Worm (Caenorhabditis elegans) whole organism, mixed stage, embryonic: ENCODE measurements around the gene Y60C6A.1.

Source experiments
- M03D4.4 ChIP-seq: sonication (generic microtip); optimal IDR thresholded peaks from 2 replicates; lab custom pipeline; 2017; ENCODE audit warnings: mild to moderate bottlenecking, missing genetic modification characterization, missing compliant biosample characterization
- bed-3 ChIP-seq: fragments of 200-800 bp; sonication (Bioruptor generic); optimal IDR thresholded peaks from 3 replicates; lab custom pipeline; 2018; ENCODE audit warnings: mild to moderate bottlenecking, missing genetic modification characterization, moderate library complexity, missing compliant biosample characterization
- blmp-1 ChIP-seq: fragments of 150-350 bp; optimal IDR thresholded peaks from 2 replicates; lab custom pipeline; 2014; ENCODE audit warnings: missing biosample characterization, missing genetic modification characterization
- ceh-39 ChIP-seq: fragments of 150-350 bp; optimal IDR thresholded peaks from 2 replicates; lab custom pipeline; 2014; ENCODE audit warnings: missing biosample characterization, missing genetic modification characterization
- ces-1 ChIP-seq: fragments of 150-350 bp; optimal IDR thresholded peaks from 2 replicates; lab custom pipeline; 2014; ENCODE audit warnings: missing biosample characterization, missing genetic modification reagents, missing genetic modification characterization
- cnd-1 ChIP-seq: fragments of 200-800 bp; sonication (Bioruptor generic); optimal IDR thresholded peaks from 2 replicates; lab custom pipeline; 2018; ENCODE audit warnings: mild to moderate bottlenecking, missing genetic modification characterization, missing compliant biosample characterization
- drap-1 ChIP-seq: fragments of 200-800 bp; sonication (Bioruptor generic); optimal IDR thresholded peaks from 3 replicates; lab custom pipeline; 2018; ENCODE audit warnings: mild to moderate bottlenecking, missing genetic modification characterization, missing compliant biosample characterization
- elt-1 ChIP-seq: sonication (generic microtip); optimal IDR thresholded peaks from 2 replicates; lab custom pipeline; 2017; ENCODE audit warnings: missing genetic modification characterization, mild to moderate bottlenecking, missing compliant biosample characterization, antibody characterized with exemption, moderate library complexity, borderline replicate concordance; ENCODE audit not compliant: insufficient read depth
- elt-3 ChIP-seq: fragments of 150-350 bp; optimal IDR thresholded peaks from 2 replicates; lab custom pipeline; 2014; ENCODE audit warnings: missing biosample characterization, missing genetic modification characterization
- ham-2 ChIP-seq: fragments of 200-800 bp; sonication (Bioruptor generic); optimal IDR thresholded peaks from 2 replicates; lab custom pipeline; 2018; ENCODE audit warnings: mild to moderate bottlenecking, missing genetic modification characterization, missing compliant biosample characterization
- hlh-1 ChIP-seq: fragments of 150-350 bp; optimal IDR thresholded peaks from 2 replicates; lab custom pipeline; 2014; ENCODE audit warnings: missing biosample characterization, missing genetic modification reagents, missing genetic modification characterization
- lin-13 ChIP-seq: fragments of 150-350 bp; optimal IDR thresholded peaks from 2 replicates; lab custom pipeline; 2014; ENCODE audit warnings: missing biosample characterization, missing genetic modification characterization
- lin-32 ChIP-seq: fragments of 200-800 bp; sonication (Bioruptor generic); optimal IDR thresholded peaks from 2 replicates; lab custom pipeline; 2018; ENCODE audit warnings: mild to moderate bottlenecking, missing genetic modification characterization, missing compliant biosample characterization
- lsy-2 ChIP-seq: fragments of 150-350 bp; optimal IDR thresholded peaks from 2 replicates; lab custom pipeline; 2014; ENCODE audit warnings: missing biosample characterization, missing genetic modification characterization
- mab-5 ChIP-seq: fragments of 150-350 bp; optimal IDR thresholded peaks from 2 replicates; lab custom pipeline; 2014; ENCODE audit warnings: missing biosample characterization, missing genetic modification characterization
- mep-1 ChIP-seq: fragments of 150-350 bp; optimal IDR thresholded peaks from 2 replicates; lab custom pipeline; 2017; ENCODE audit warnings: missing biosample characterization, missing genetic modification reagents, missing genetic modification characterization, inconsistent platforms
- mls-2 ChIP-seq: sonication (generic microtip); optimal IDR thresholded peaks from 2 replicates; lab custom pipeline; 2016; ENCODE audit warnings: mild to moderate bottlenecking, missing genetic modification characterization, moderate library complexity, missing compliant biosample characterization
- nhr-12 ChIP-seq: fragments of 150-350 bp; optimal IDR thresholded peaks from 2 replicates; lab custom pipeline; 2014; ENCODE audit warnings: missing biosample characterization, missing genetic modification characterization
- nhr-2 ChIP-seq: fragments of 150-350 bp; optimal IDR thresholded peaks from 2 replicates; lab custom pipeline; 2014; ENCODE audit warnings: missing biosample characterization, missing genetic modification characterization
- nhr-237 ChIP-seq: fragments of 150-350 bp; optimal IDR thresholded peaks from 2 replicates; lab custom pipeline; 2014; ENCODE audit warnings: missing biosample characterization, missing genetic modification characterization
- nhr-28 ChIP-seq: fragments of 150-350 bp; optimal IDR thresholded peaks from 2 replicates; lab custom pipeline; 2014; ENCODE audit warnings: missing biosample characterization, missing genetic modification characterization
- pha-4 ChIP-seq: fragments of 150-350 bp; optimal IDR thresholded peaks from 2 replicates; lab custom pipeline; 2018; ENCODE audit warnings: missing biosample characterization, missing genetic modification reagents, missing genetic modification characterization
- sem-2 ChIP-seq: fragments of 200-800 bp; sonication (Bioruptor generic); optimal IDR thresholded peaks from 2 replicates; lab custom pipeline; 2018; ENCODE audit warnings: mild to moderate bottlenecking, missing genetic modification characterization, missing compliant biosample characterization
- sptf-1 ChIP-seq: sonication (generic microtip); optimal IDR thresholded peaks from 2 replicates; lab custom pipeline; 2017; ENCODE audit warnings: mild to moderate bottlenecking, missing genetic modification characterization, moderate library complexity, missing compliant biosample characterization
- tbx-8 ChIP-seq: fragments of 200-800 bp; sonication (Bioruptor generic); optimal IDR thresholded peaks from 2 replicates; lab custom pipeline; 2018; ENCODE audit warnings: mild to moderate bottlenecking, missing genetic modification characterization, moderate library complexity, missing compliant biosample characterization
- unc-120 ChIP-seq: sonication (generic microtip); optimal IDR thresholded peaks from 2 replicates; lab custom pipeline; 2017; ENCODE audit warnings: missing genetic modification characterization, missing compliant biosample characterization; ENCODE audit not compliant: poor library complexity, severe bottlenecking
- unc-39 ChIP-seq: fragments of 150-350 bp; optimal IDR thresholded peaks from 2 replicates; lab custom pipeline; 2014; ENCODE audit warnings: missing biosample characterization, missing genetic modification characterization
- unc-62 ChIP-seq: fragments of 150-350 bp; optimal IDR thresholded peaks from 2 replicates; lab custom pipeline; 2014; ENCODE audit warnings: missing biosample characterization, missing genetic modification reagents, missing genetic modification characterization
- zip-8 ChIP-seq: fragments of 150-350 bp; optimal IDR thresholded peaks from 2 replicates; lab custom pipeline; 2014; ENCODE audit warnings: missing biosample characterization, missing genetic modification characterization
- ztf-11 ChIP-seq: fragments of 150-350 bp; optimal IDR thresholded peaks from 2 replicates; lab custom pipeline; 2014; ENCODE audit warnings: missing biosample characterization, missing genetic modification characterization

The Y60C6A.1 gene

ce11 chrV:4810653-4811052 lies 27.2 kb downstream of the Y60C6A.1 start (continued):
- TF ChIP-seq ham-2 (GFP tag; lab: Kevin White, UChicago): no peak
- no peak for TF ChIP-seq lin-32 (GFP tag; lab: Kevin White, UChicago)
- no peak for TF ChIP-seq blmp-1 (tag; lab: Kevin White, UChicago)
- no peak for TF ChIP-seq nhr-12
- TF ChIP-seq unc-62 (GFP tag; lab: Kevin White, UChicago): no peak
- TF ChIP-seq unc-120 (tag; lab: Kevin White, UChicago): peak; percentile 19
- no peak for TF ChIP-seq unc-39
- TF ChIP-seq hlh-1 (tag; lab: Kevin White, UChicago): peak; percentile 89
- no peak for TF ChIP-seq elt-3 (tag; lab: Kevin White, UChicago)
- no peak for TF ChIP-seq mab-5
- TF ChIP-seq, all 35 proteins: peak for 11

- TF ChIP-seq ztf-11 (tag; lab: Kevin White, UChicago): no peak
- TF ChIP-seq elt-3 (tag; lab: Kevin White, UChicago): no peak
- TF ChIP-seq cnd-1 (tag; lab: Kevin White, UChicago): no peak
- no peak for TF ChIP-seq unc-120 (tag; lab: Kevin White, UChicago)
- TF ChIP-seq elt-1 (tag; lab: Kevin White, UChicago): no peak
- no peak for TF ChIP-seq ham-2 (GFP tag; lab: Kevin White, UChicago)
- no peak for TF ChIP-seq ces-1 (GFP tag; lab: Kevin White, UChicago)
- TF ChIP-seq M03D4.4 (tag; lab: Kevin White, UChicago): no peak
- no peak for TF ChIP-seq lin-13 (tag; lab: Kevin White, UChicago)
- TF ChIP-seq ceh-39 (tag; lab: Kevin White, UChicago): no peak
- no peak for TF ChIP-seq unc-62 (GFP tag; lab: Kevin White, UChicago)
- no peak for TF ChIP-seq lin-32 (GFP tag; lab: Kevin White, UChicago)
- TF ChIP-seq pha-4: no peak
Observed at ce11 chrV:4813825-4814224, 30.4 kb downstream of the Y60C6A.1 start.

- TF ChIP-seq mep-1 (tag; lab: Kevin White, UChicago): no peak
- TF ChIP-seq sem-2 (GFP tag; lab: Kevin White, UChicago): no peak
- no peak for TF ChIP-seq zip-8 (tag; lab: Kevin White, UChicago)
- no peak for TF ChIP-seq M03D4.4 (tag; lab: Kevin White, UChicago)
- no peak for TF ChIP-seq ztf-11 (tag; lab: Kevin White, UChicago)
- TF ChIP-seq drap-1 (GFP tag; lab: Kevin White, UChicago): no peak
- no peak for TF ChIP-seq nhr-28 (tag; lab: Kevin White, UChicago)
- no peak for TF ChIP-seq sptf-1
- TF ChIP-seq unc-39: no peak
- TF ChIP-seq lsy-2: no peak
- no peak for TF ChIP-seq mab-5
- TF ChIP-seq elt-3 (tag; lab: Kevin White, UChicago): no peak
- no peak for TF ChIP-seq nhr-2 (tag; lab: Kevin White, UChicago)
- TF ChIP-seq, all 35 proteins: peak for 0
Observed at ce11 chrV:4818563-4818962, 35.1 kb downstream of the Y60C6A.1 start, which contains the start of gene ccep-97. Gene ccep-97, minus strand, starts transcription at chrV:4818663.

ce11 chrV:4820601-4821000 lies 37.2 kb downstream of the Y60C6A.1 start:
- no peak for TF ChIP-seq unc-62 (GFP tag; lab: Kevin White, UChicago)
- TF ChIP-seq mls-2 (tag; lab: Kevin White, UChicago): no peak
- TF ChIP-seq lsy-2: no peak
- TF ChIP-seq bed-3 (GFP tag; lab: Kevin White, UChicago): no peak
- no peak for TF ChIP-seq mep-1 (tag; lab: Kevin White, UChicago)
- TF ChIP-seq ces-1 (GFP tag; lab: Kevin White, UChicago): no peak
- no peak for TF ChIP-seq nhr-2 (tag; lab: Kevin White, UChicago)
- TF ChIP-seq ztf-11 (tag; lab: Kevin White, UChicago): no peak

ce11 chrV:4823323-4823682 lies 39.9 kb downstream of the Y60C6A.1 start, which contains the start of gene adss-1:
Gene adss-1, minus strand, starts transcription at chrV:4823423.
- TF ChIP-seq ces-1 (GFP tag; lab: Kevin White, UChicago) (no peak), unc-62 (GFP tag; lab: Kevin White, UChicago) (no peak), hlh-1 (tag; lab: Kevin White, UChicago) (no peak), elt-3 (tag; lab: Kevin White, UChicago) (no peak), M03D4.4 (tag; lab: Kevin White, UChicago) (no peak), lsy-2 (no peak), nhr-237 (tag; lab: Kevin White, UChicago) (no peak), ham-2 (GFP tag; lab: Kevin White, UChicago) (no peak), tbx-8 (no peak), sptf-1 (no peak), nhr-12 (no peak), unc-120 (tag; lab: Kevin White, UChicago) (no peak), mep-1 (tag; lab: Kevin White, UChicago) (no peak), bed-3 (GFP tag; lab: Kevin White, UChicago) (no peak)
- TF ChIP-seq, all 35 proteins: peak for 0
